Fruit fly (Drosophila melanogaster): Measurements from ENCODE around the gene hyx.

Gene hyx

dm6 chr3R:9038652-9039051 is at the start of gene hyx:
Gene hyx, plus strand, starts transcription at chr3R:9038760.
- TF ChIP-seq CG14860 (GFP tag; IDR thresholded peaks at IDR 0.05; ENCODE audit: partially characterized antibody) (peak; percentile 58), CG2712 (tag; optimal IDR thresholded peaks at IDR 0.05) (peak; percentile 59), Chrac-16 (GFP tag; optimal IDR thresholded peaks at IDR 0.05) (peak; percentile 39), Bteb2 (GFP tag; optimal IDR thresholded peaks at IDR 0.05) (peak; percentile 41), CG1792 (GFP tag; optimal IDR thresholded peaks at IDR 0.05) (no peak), Lpt (GFP tag; optimal IDR thresholded peaks at IDR 0.05) (no peak), vnd (GFP tag; IDR thresholded peaks at IDR 0.05; ENCODE audit: partially characterized antibody) (peak; percentile 66), ken (GFP tag; IDR thresholded peaks at IDR 0.05) (0 out of 3 replicates have a peak, but pooled peaks have one; percentile 24), p53 (GFP tag; optimal IDR thresholded peaks at IDR 0.05) (peak; percentile 23), CG2889 (GFP tag; IDR thresholded peaks at IDR 0.05) (no peak), da (GFP tag; optimal IDR thresholded peaks at IDR 0.05) (no peak), CG14050 (GFP tag; IDR thresholded peaks at IDR 0.05) (no peak), insv (GFP tag; optimal IDR thresholded peaks at IDR 0.05) (peak in 1 of 2 experiments; percentile 22), CG33557 (GFP tag; optimal IDR thresholded peaks at IDR 0.05) (peak; percentile 38), CG2678 (tag; optimal IDR thresholded peaks at IDR 0.05) (no peak), emc (GFP tag; optimal IDR thresholded peaks at IDR 0.05) (no peak), CG3995 (GFP tag; optimal IDR thresholded peaks at IDR 0.05) (no peak), CG14441 (GFP tag; IDR thresholded peaks at IDR 0.05) (0 out of 2 replicates have a peak, but pooled peaks have one; percentile 29), hb (GFP tag; IDR thresholded peaks at IDR 0.05; ENCODE audit: partially characterized antibody) (peak; percentile 33; the same call in 1 of the 3 replicates), sens (GFP tag) (peak; percentile 95), trem (tag; optimal IDR thresholded peaks at IDR 0.05) (peak; percentile 3), CG4360 (GFP tag; IDR thresholded peaks at IDR 0.05) (no peak), tin (GFP tag; optimal IDR thresholded peaks at IDR 0.05) (peak; percentile 47), Dad (GFP tag; optimal IDR thresholded peaks at IDR 0.05) (no peak), ato (GFP tag; IDR thresholded peaks at IDR 0.05; ENCODE audit: partially characterized antibody) (peak; percentile 58; the same call in 1 of the 2 replicates), Max (GFP tag; optimal IDR thresholded peaks at IDR 0.05) (peak; percentile 17), CG5245 (GFP tag; optimal IDR thresholded peaks at IDR 0.05) (no peak), CG15269 (tag; optimal IDR thresholded peaks at IDR 0.05) (peak; percentile 42), vfl (GFP tag; optimal IDR thresholded peaks at IDR 0.05) (peak; percentile 46), CG2199 (GFP tag; IDR thresholded peaks at IDR 0.05) (0 out of 3 replicates have a peak, but pooled peaks have one; percentile 24), CG6689 (GFP tag; IDR thresholded peaks at IDR 0.05) (no peak), CG18599 (GFP tag; optimal IDR thresholded peaks at IDR 0.05) (peak; percentile 25), chif (GFP tag; optimal IDR thresholded peaks at IDR 0.05) (peak in 1 of 2 experiments; percentile 16), CG10654 (GFP tag; optimal IDR thresholded peaks at IDR 0.05) (no peak), bsh (GFP tag; optimal IDR thresholded peaks at IDR 0.05) (peak in 1 of 2 experiments; percentile 34), gem (tag; optimal IDR thresholded peaks at IDR 0.05) (peak; percentile 53), Atf6 (GFP tag; IDR thresholded peaks at IDR 0.05) (peak; percentile 61), CG14710 (tag; optimal IDR thresholded peaks at IDR 0.05) (peak; percentile 32), CG17361 (GFP tag; IDR thresholded peaks at IDR 0.05) (0 out of 3 replicates have a peak, but pooled peaks have one; percentile 15), hth (optimal IDR thresholded peaks at IDR 0.05) (no peak), CG9797 (GFP tag; optimal IDR thresholded peaks at IDR 0.05) (no peak), CG17912 (GFP tag; optimal IDR thresholded peaks at IDR 0.05) (no peak), Sox102F (GFP tag; optimal IDR thresholded peaks at IDR 0.05) (no peak), bowl (GFP tag; IDR thresholded peaks at IDR 0.05) (no peak), CG10321 (GFP tag; IDR thresholded peaks at IDR 0.05) (no peak), sim (GFP tag; IDR thresholded peaks at IDR 0.05) (no peak), pb (GFP tag; optimal IDR thresholded peaks at IDR 0.05) (no peak), ssp (GFP tag; IDR thresholded peaks at IDR 0.05) (no peak), CG11093 (GFP tag; IDR thresholded peaks at IDR 0.05) (no peak), TFAM (GFP tag; optimal IDR thresholded peaks at IDR 0.05) (no peak), chn (GFP tag; optimal IDR thresholded peaks at IDR 0.05) (peak; percentile 70), CG17612 (GFP tag; IDR thresholded peaks at IDR 0.05) (no peak)
